Worm (Caenorhabditis elegans) whole organism, L3 larva: ENCODE measurements around the gene EGAP4.1.

Experiments used
- R02D3.7 ChIP-seq: fragments of 150-350 bp; optimal IDR thresholded peaks from 2 replicates; lab custom pipeline; 2014; ENCODE audit warnings: missing biosample characterization, missing genetic modification characterization
- ZK546.5 ChIP-seq: sonication (generic microtip); optimal IDR thresholded peaks from 2 replicates; lab custom pipeline; 2017; ENCODE audit warnings: missing biosample characterization, missing genetic modification characterization
- ama-1 ChIP-seq: fragments of 150-350 bp; optimal IDR thresholded peaks from 2 replicates; lab custom pipeline; 2018
- ceh-16 ChIP-seq: sonication (generic microtip); optimal IDR thresholded peaks from 2 replicates; lab custom pipeline; 2017; ENCODE audit warnings: missing biosample characterization, missing genetic modification characterization
- ceh-28 ChIP-seq: fragments of 150-350 bp; optimal IDR thresholded peaks from 2 replicates; lab custom pipeline; 2014; ENCODE audit warnings: missing biosample characterization, missing genetic modification reagents, missing genetic modification characterization
- ceh-9 ChIP-seq: sonication (generic microtip); optimal IDR thresholded peaks from 2 replicates; lab custom pipeline; 2018; ENCODE audit warnings: missing biosample characterization, missing genetic modification characterization
- daf-12 ChIP-seq: fragments of 150-350 bp; optimal IDR thresholded peaks from 2 replicates; lab custom pipeline; 2014; ENCODE audit warnings: missing biosample characterization, missing genetic modification reagents, missing genetic modification characterization
- egl-27 ChIP-seq: sonication (generic microtip); optimal IDR thresholded peaks from 4 replicates; lab custom pipeline; 2017; ENCODE audit warnings: missing biosample characterization, missing genetic modification reagents, missing genetic modification characterization
- egl-5 ChIP-seq: fragments of 150-350 bp; optimal IDR thresholded peaks from 2 replicates; lab custom pipeline; 2017; ENCODE audit warnings: missing biosample characterization, missing genetic modification reagents, missing genetic modification characterization, inconsistent platforms
- elt-1 ChIP-seq: fragments of 150-350 bp; optimal IDR thresholded peaks from 2 replicates; lab custom pipeline; 2014; ENCODE audit warnings: missing biosample characterization, missing genetic modification characterization
- elt-2 ChIP-seq: sonication (generic microtip); optimal IDR thresholded peaks from 2 replicates; lab custom pipeline; 2016; ENCODE audit warnings: missing genetic modification reagents, mild to moderate bottlenecking, missing genetic modification characterization, missing compliant biosample characterization
- elt-3 ChIP-seq, 3 experiments: fragments of 150-350 bp in 1 of 3; sonication (generic microtip) in 2 of 3; optimal IDR thresholded peaks; 2 replicates in 2 of 3; 4 replicates in 1 of 3; lab custom pipeline; 2014 to 2017; ENCODE audit warnings: missing biosample characterization in 3 of 3, missing genetic modification characterization in 3 of 3
- fkh-10 ChIP-seq: sonication (generic microtip); optimal IDR thresholded peaks from 2 replicates; lab custom pipeline; 2017; ENCODE audit warnings: missing biosample characterization, missing genetic modification reagents, missing genetic modification characterization
- fkh-2 ChIP-seq: fragments of 150-350 bp; optimal IDR thresholded peaks from 2 replicates; lab custom pipeline; 2014; ENCODE audit warnings: missing biosample characterization, missing genetic modification reagents, missing genetic modification characterization
- fos-1 ChIP-seq: fragments of 150-350 bp; optimal IDR thresholded peaks from 2 replicates; lab custom pipeline; 2014; ENCODE audit warnings: missing biosample characterization, missing genetic modification characterization
- jun-1 ChIP-seq: fragments of 150-350 bp; optimal IDR thresholded peaks from 2 replicates; lab custom pipeline; 2014; ENCODE audit warnings: missing biosample characterization, missing genetic modification reagents, missing genetic modification characterization
- lin-15B ChIP-seq: fragments of 150-350 bp; optimal IDR thresholded peaks from 2 replicates; lab custom pipeline; 2014; ENCODE audit warnings: missing biosample characterization, missing genetic modification characterization
- lin-39 ChIP-seq: fragments of 150-350 bp; optimal IDR thresholded peaks from 2 replicates; lab custom pipeline; 2018; ENCODE audit warnings: missing biosample characterization, missing genetic modification reagents, missing genetic modification characterization
- lsy-12 ChIP-seq: sonication (generic microtip); optimal IDR thresholded peaks from 2 replicates; lab custom pipeline; 2016; ENCODE audit warnings: mild to moderate bottlenecking, missing genetic modification characterization, missing compliant biosample characterization
- mdl-1 ChIP-seq: fragments of 150-350 bp; optimal IDR thresholded peaks from 2 replicates; lab custom pipeline; 2014; ENCODE audit warnings: missing biosample characterization, missing genetic modification characterization
- mml-1 ChIP-seq: fragments of 150-350 bp; sonication (generic microtip); optimal IDR thresholded peaks from 3 replicates; lab custom pipeline; 2014; ENCODE audit warnings: missing biosample characterization, missing genetic modification characterization
- nfya-1 ChIP-seq: sonication (generic microtip); optimal IDR thresholded peaks from 2 replicates; lab custom pipeline; 2017; ENCODE audit warnings: missing genetic modification characterization, mild to moderate bottlenecking, missing compliant biosample characterization, antibody characterized with exemption, moderate library complexity; ENCODE audit not compliant: insufficient read depth
- nhr-11 ChIP-seq: fragments of 150-350 bp; optimal IDR thresholded peaks from 2 replicates; lab custom pipeline; 2014; ENCODE audit warnings: missing biosample characterization, missing genetic modification characterization
- nhr-12 ChIP-seq: fragments of 150-350 bp; optimal IDR thresholded peaks from 2 replicates; lab custom pipeline; 2014; ENCODE audit warnings: missing biosample characterization, missing genetic modification characterization
- nhr-23 ChIP-seq: fragments of 150-350 bp; optimal IDR thresholded peaks from 2 replicates; lab custom pipeline; 2014; ENCODE audit warnings: missing biosample characterization, missing genetic modification reagents, missing genetic modification characterization
- nhr-237 ChIP-seq: fragments of 150-350 bp; optimal IDR thresholded peaks from 2 replicates; lab custom pipeline; 2014; ENCODE audit warnings: missing biosample characterization, missing genetic modification characterization
- nhr-25 ChIP-seq: sonication (generic microtip); optimal IDR thresholded peaks from 2 replicates; lab custom pipeline; 2017; ENCODE audit warnings: missing biosample characterization, missing genetic modification characterization
- nhr-28 ChIP-seq: fragments of 150-350 bp; optimal IDR thresholded peaks from 2 replicates; lab custom pipeline; 2014; ENCODE audit warnings: missing biosample characterization, missing genetic modification characterization
- nhr-43 ChIP-seq: sonication (generic microtip); optimal IDR thresholded peaks from 2 replicates; lab custom pipeline; 2016; ENCODE audit warnings: mild to moderate bottlenecking, missing genetic modification characterization, missing compliant biosample characterization; ENCODE audit not compliant: poor library complexity, severe bottlenecking
- nhr-67 ChIP-seq: fragments of 150-350 bp; optimal IDR thresholded peaks from 2 replicates; lab custom pipeline; 2014; ENCODE audit warnings: missing biosample characterization, missing genetic modification characterization
- nhr-76 ChIP-seq: fragments of 150-350 bp; sonication (generic microtip); optimal IDR thresholded peaks from 5 replicates; lab custom pipeline; 2014; ENCODE audit warnings: missing biosample characterization, missing genetic modification characterization
- nhr-77 ChIP-seq: fragments of 150-350 bp; optimal IDR thresholded peaks from 2 replicates; lab custom pipeline; 2014; ENCODE audit warnings: missing biosample characterization, missing genetic modification characterization
- pha-4 ChIP-seq: fragments of 150-350 bp; optimal IDR thresholded peaks from 2 replicates; lab custom pipeline; 2014; ENCODE audit warnings: missing biosample characterization, missing genetic modification reagents, missing genetic modification characterization
- pqm-1 ChIP-seq: fragments of 150-350 bp; optimal IDR thresholded peaks from 2 replicates; lab custom pipeline; 2017; ENCODE audit warnings: missing biosample characterization, missing genetic modification characterization, inconsistent platforms
- skn-1 ChIP-seq: fragments of 150-350 bp; optimal IDR thresholded peaks from 2 replicates; lab custom pipeline; 2014; ENCODE audit warnings: missing biosample characterization, missing genetic modification characterization
- tbx-2 ChIP-seq: sonication (generic microtip); optimal IDR thresholded peaks from 2 replicates; lab custom pipeline; 2016; ENCODE audit warnings: mild to moderate bottlenecking, missing genetic modification characterization, missing compliant biosample characterization
- unc-62 ChIP-seq: fragments of 150-350 bp; sonication (generic microtip); optimal IDR thresholded peaks from 4 replicates; lab custom pipeline; 2014; ENCODE audit warnings: missing biosample characterization, missing genetic modification reagents, missing genetic modification characterization
- zag-1 ChIP-seq: fragments of 150-350 bp; optimal IDR thresholded peaks from 2 replicates; lab custom pipeline; 2014; ENCODE audit warnings: missing biosample characterization, missing genetic modification characterization
- ztf-11 ChIP-seq: fragments of 150-350 bp; optimal IDR thresholded peaks from 2 replicates; lab custom pipeline; 2014; ENCODE audit warnings: missing biosample characterization, missing genetic modification characterization
- ztf-4 ChIP-seq: fragments of 150-350 bp; optimal IDR thresholded peaks from 2 replicates; lab custom pipeline; 2014; ENCODE audit warnings: missing biosample characterization, missing genetic modification characterization

The EGAP4.1 gene

DNA sequence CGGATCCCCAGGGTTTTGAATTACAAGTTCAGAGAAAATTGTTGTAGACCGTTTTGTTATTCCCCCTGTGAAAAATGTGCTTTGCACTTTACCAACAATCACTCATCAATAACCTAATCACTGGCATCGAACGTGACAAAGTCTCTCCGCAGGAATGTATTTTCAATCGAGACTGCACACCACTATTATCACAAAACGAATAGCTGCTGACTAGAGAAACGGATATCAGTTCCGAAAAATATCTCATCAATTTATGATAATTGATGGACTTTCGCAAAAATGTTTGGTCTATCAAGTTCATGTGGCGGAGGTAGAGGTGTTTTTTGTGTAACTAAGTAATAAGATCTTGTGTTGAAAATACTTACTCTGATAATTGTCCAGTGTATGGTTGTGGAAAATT lies 33.9 kb upstream of the EGAP4.1 start:
- peak; percentile 22 for TF ChIP-seq pqm-1 (tag; lab: Kevin White, UChicago)
- no peak for TF ChIP-seq ceh-9 (tag; lab: Kevin White, UChicago)
- TF ChIP-seq lin-39 (tag; lab: Kevin White, UChicago): peak; percentile 18

ce11 chrX:8755987-8756386 lies 28.8 kb upstream of the EGAP4.1 start:
- TF ChIP-seq elt-2 (tag; lab: Kevin White, UChicago) (peak; percentile 74), nfya-1 (tag; lab: Kevin White, UChicago) (no peak), pha-4 (peak; percentile 30), pqm-1 (tag; lab: Kevin White, UChicago) (peak; percentile 67)
- TF ChIP-seq, all 47 proteins: peak for 3

DNA sequence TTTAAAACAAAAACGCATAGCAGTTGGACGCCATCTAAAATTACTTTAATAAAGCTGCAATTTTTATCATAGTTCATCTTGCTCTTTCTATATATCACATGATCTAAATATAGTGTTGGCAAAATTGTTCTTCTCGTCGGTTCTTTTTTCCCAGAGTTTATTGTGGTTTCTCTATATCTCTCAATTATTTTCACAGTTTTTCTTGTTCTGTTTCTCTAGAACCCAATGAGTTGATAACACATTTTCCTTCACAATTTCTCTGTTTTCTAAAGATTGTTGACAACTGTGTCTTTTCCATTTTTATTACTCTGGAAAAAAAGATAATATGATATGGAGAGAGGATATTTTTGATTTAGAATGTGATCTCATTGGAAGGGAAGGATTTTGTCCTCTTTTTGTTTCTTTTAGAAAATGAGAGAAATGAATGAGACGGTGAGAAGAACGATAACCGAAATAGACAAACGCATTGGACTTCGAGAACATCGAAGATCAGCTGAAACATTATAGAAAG lies 27.1 kb upstream of the EGAP4.1 start:
- TF ChIP-seq ceh-16 (tag; lab: Kevin White, UChicago) (no peak), ZK546.5 (tag; lab: Kevin White, UChicago) (no peak), fos-1 (no peak), mml-1 (tag; lab: Kevin White, UChicago) (no peak), fkh-10 (GFP tag; lab: Kevin White, UChicago) (no peak), fkh-2 (tag; lab: Kevin White, UChicago) (no peak), ztf-11 (no peak), elt-2 (tag; lab: Kevin White, UChicago) (peak; percentile 12), pha-4 (peak; percentile 6), nfya-1 (tag; lab: Kevin White, UChicago) (no peak), egl-27 (tag; lab: Kevin White, UChicago) (no peak)

ce11 chrX:8752546-8752945 lies 25.3 kb upstream of the EGAP4.1 start:
- TF ChIP-seq nhr-23 (tag; lab: Kevin White, UChicago): peak; percentile 68
- TF ChIP-seq daf-12 (tag; lab: Kevin White, UChicago): no peak
- peak; percentile 29 for TF ChIP-seq pqm-1 (tag; lab: Kevin White, UChicago)
- TF ChIP-seq elt-3 (tag; optimal IDR thresholded peaks at IDR 0.05; lab: Kevin White, UChicago): peak in 1 of 3 experiments; percentile 12
- TF ChIP-seq nhr-43 (tag; lab: Kevin White, UChicago): peak; percentile 81
- no peak for TF ChIP-seq nhr-12 (tag; lab: Kevin White, UChicago)
- TF ChIP-seq mdl-1 (tag; lab: Kevin White, UChicago): peak; percentile 44
- peak; percentile 52 for TF ChIP-seq nhr-25 (tag; lab: Kevin White, UChicago)
- no peak for TF ChIP-seq nhr-237 (tag; lab: Kevin White, UChicago)

- peak; percentile 68 for TF ChIP-seq ama-1 (lab: Kevin White, UChicago)
- no peak for TF ChIP-seq nhr-28 (tag; lab: Kevin White, UChicago)
- TF ChIP-seq, all 47 proteins: peak for 1
Observed at ce11 chrX:8750660-8751059, 23.5 kb upstream of the EGAP4.1 start, which contains the start of gene asns-2. Gene asns-2 (minus strand): TSS chrX:8750941.

DNA sequence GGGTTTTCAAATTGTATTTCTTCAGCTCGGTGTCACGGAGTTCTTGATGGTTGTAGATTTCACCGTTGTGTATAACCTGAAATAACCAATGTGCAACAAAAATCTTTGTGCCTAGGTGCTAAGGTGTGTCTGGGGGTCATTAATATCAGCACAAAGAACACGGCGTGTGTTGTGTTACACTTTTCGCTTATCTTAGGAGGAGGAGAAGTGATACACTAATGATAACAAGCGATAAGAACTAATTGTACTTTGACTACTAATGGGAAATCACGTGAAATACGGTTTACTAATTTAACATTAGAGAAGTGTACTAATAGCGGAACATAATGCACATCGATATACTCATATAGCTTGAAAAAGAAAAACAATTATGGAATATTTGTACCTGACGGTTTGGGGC lies 23.0 kb upstream of the EGAP4.1 start:
- TF ChIP-seq ceh-16 (tag; lab: Kevin White, UChicago) (no peak), nhr-67 (tag; lab: Kevin White, UChicago) (no peak), tbx-2 (tag; lab: Kevin White, UChicago) (no peak), daf-12 (tag; lab: Kevin White, UChicago) (no peak), nhr-28 (tag; lab: Kevin White, UChicago) (no peak), unc-62 (GFP tag; lab: Kevin White, UChicago) (no peak), nhr-76 (tag; lab: Kevin White, UChicago) (no peak), nhr-12 (tag; lab: Kevin White, UChicago) (no peak), elt-2 (tag; lab: Kevin White, UChicago) (peak; percentile 94), ceh-28 (no peak), lin-39 (tag; lab: Kevin White, UChicago) (peak; percentile 48), egl-5 (tag; lab: Kevin White, UChicago) (no peak), mml-1 (tag; lab: Kevin White, UChicago) (no peak), elt-1 (tag; lab: Kevin White, UChicago) (no peak), skn-1 (no peak), ztf-4 (tag; lab: Kevin White, UChicago) (no peak), nhr-43 (tag; lab: Kevin White, UChicago) (peak; percentile 42), pqm-1 (tag; lab: Kevin White, UChicago) (peak; percentile 97), nhr-23 (tag; lab: Kevin White, UChicago) (peak; percentile 48), lin-15B (tag; lab: Kevin White, UChicago) (no peak), ztf-11 (no peak), jun-1 (tag; lab: Kevin White, UChicago) (peak; percentile 74), nhr-77 (tag; lab: Kevin White, UChicago) (no peak), lsy-12 (tag; lab: Kevin White, UChicago) (no peak), elt-3 (tag; optimal IDR thresholded peaks at IDR 0.05; lab: Kevin White, UChicago) (peak; percentile 9 to 97 (median 97)), ceh-9 (tag; lab: Kevin White, UChicago) (no peak), zag-1 (tag; lab: Kevin White, UChicago) (no peak), R02D3.7 (tag; lab: Kevin White, UChicago) (no peak), nhr-25 (tag; lab: Kevin White, UChicago) (peak; percentile 52), nhr-11 (tag; lab: Kevin White, UChicago) (no peak), fkh-2 (tag; lab: Kevin White, UChicago) (no peak)
